Worm (Caenorhabditis elegans): ENCODE results near the gene ZK1240.3.

DNA sequence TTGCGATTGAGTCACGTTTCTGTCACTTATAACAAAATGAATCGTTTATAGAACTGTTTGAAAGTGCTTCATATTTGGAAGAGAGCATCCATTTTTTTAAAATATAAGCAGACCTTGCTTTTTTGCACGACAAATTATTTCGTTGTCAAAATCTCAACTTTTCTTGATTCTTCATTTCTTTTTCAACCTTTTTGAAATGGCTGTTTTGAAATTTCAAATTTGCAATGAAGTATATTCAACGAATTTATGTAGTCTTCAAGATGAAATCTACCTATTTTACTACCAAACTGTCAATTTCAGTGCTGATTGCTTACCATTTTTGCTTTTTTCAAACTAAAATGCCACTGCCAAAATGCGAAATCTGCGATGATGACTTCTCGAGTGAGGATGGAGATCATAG is 13.4 kb upstream of the ZK1240.3 start, which contains the start of gene B0281.3:
- TF ChIP-seq unc-42 (tag; optimal IDR thresholded peaks at IDR 0.05): no peak
- no peak for TF ChIP-seq lin-11 (tag; optimal IDR thresholded peaks at IDR 0.05)
- no peak for TF ChIP-seq fkh-10 (GFP tag; optimal IDR thresholded peaks at IDR 0.05)
- no peak for TF ChIP-seq hlh-6 (tag; optimal IDR thresholded peaks at IDR 0.05)
- no peak for TF ChIP-seq ahr-1 (tag; optimal IDR thresholded peaks at IDR 0.05)
- TF ChIP-seq ama-1 (optimal IDR thresholded peaks at IDR 0.05): no peak
- TF ChIP-seq ets-4 (tag; optimal IDR thresholded peaks at IDR 0.05): no peak
- TF ChIP-seq hlh-30 (tag; optimal IDR thresholded peaks at IDR 0.05; ENCODE audit: insufficient read depth): no peak
- TF ChIP-seq pha-4 (tag; optimal IDR thresholded peaks at IDR 0.05): no peak
